Fruit fly (Drosophila melanogaster): ENCODE measurements around the gene Sas10.
A peak's percentile ranks its signal among the peaks of the same experiment; 100 is the strongest.

Sas10 gene

dm6 chrX:5336722-5337121, 19.5 kb downstream of the Sas10 start (continued):
- peak; percentile 27 for TF ChIP-seq Abd-B (GFP tag; optimal IDR thresholded peaks at IDR 0.05)
- no peak for TF ChIP-seq CG4617 (GFP tag; optimal IDR thresholded peaks at IDR 0.05; ENCODE audit: borderline replicate concordance)
- no peak for TF ChIP-seq CG14860 (GFP tag; IDR thresholded peaks at IDR 0.05; ENCODE audit: partially characterized antibody)
- no peak for TF ChIP-seq Mad (GFP tag; optimal IDR thresholded peaks at IDR 0.05)
- peak; percentile 54 for TF ChIP-seq caup (GFP tag; optimal IDR thresholded peaks at IDR 0.05; ENCODE audit: severe bottlenecking)
- TF ChIP-seq CG15514 (GFP tag; optimal IDR thresholded peaks at IDR 0.05) = peak; percentile 27
- TF ChIP-seq cwo (GFP tag; optimal IDR thresholded peaks at IDR 0.05) = peak; percentile 56
- TF ChIP-seq onecut (GFP tag; IDR thresholded peaks at IDR 0.05) = 0 out of 2 replicates have a peak, but pooled peaks have one; percentile 27
- no peak for TF ChIP-seq sqz (GFP tag; optimal IDR thresholded peaks at IDR 0.05)
- TF ChIP-seq CTCF (GFP tag; optimal IDR thresholded peaks at IDR 0.05) = no peak
- TF ChIP-seq ATbp (GFP tag; optimal IDR thresholded peaks at IDR 0.05) = peak; percentile 37
- no peak for TF ChIP-seq HmgD (GFP tag; optimal IDR thresholded peaks at IDR 0.05)
- TF ChIP-seq D (optimal IDR thresholded peaks at IDR 0.05) = no peak
- TF ChIP-seq D (GFP tag; optimal IDR thresholded peaks at IDR 0.05) = no peak
- TF ChIP-seq CG15073 (GFP tag; optimal IDR thresholded peaks at IDR 0.05) = no peak
- TF ChIP-seq sens-2 (GFP tag; IDR thresholded peaks at IDR 0.05) = no peak
- no peak for TF ChIP-seq pnt (GFP tag; optimal IDR thresholded peaks at IDR 0.05)
- 0 out of 2 replicates have a peak, but pooled peaks have one; percentile 14 for TF ChIP-seq CG11696 (GFP tag; IDR thresholded peaks at IDR 0.05)
- TF ChIP-seq chn (GFP tag; optimal IDR thresholded peaks at IDR 0.05) = no peak
- no peak for TF ChIP-seq Eip74EF (GFP tag; optimal IDR thresholded peaks at IDR 0.05)
- TF ChIP-seq Hmx (GFP tag; optimal IDR thresholded peaks at IDR 0.05) = no peak
- TF ChIP-seq schlank (tag; optimal IDR thresholded peaks at IDR 0.05) = peak; percentile 37
- TF ChIP-seq slp2 (GFP tag; optimal IDR thresholded peaks at IDR 0.05) = no peak
- no peak for TF ChIP-seq CG10565 (GFP tag; optimal IDR thresholded peaks at IDR 0.05)
- peak; percentile 7 for TF ChIP-seq CG4854 (GFP tag; optimal IDR thresholded peaks at IDR 0.05)
- TF ChIP-seq dati (GFP tag; IDR thresholded peaks at IDR 0.05) = no peak
- no peak for TF ChIP-seq CG8281 (tag; optimal IDR thresholded peaks at IDR 0.05)
- TF ChIP-seq ssp (GFP tag; IDR thresholded peaks at IDR 0.05) = no peak
- peak; percentile 59 for TF ChIP-seq Dek (tag; optimal IDR thresholded peaks at IDR 0.05)
- TF ChIP-seq tna (GFP tag; IDR thresholded peaks at IDR 0.05; ENCODE audit: partially characterized antibody) = no peak
- no peak for TF ChIP-seq Rx (GFP tag; IDR thresholded peaks at IDR 0.05)
- TF ChIP-seq Side (GFP tag; optimal IDR thresholded peaks at IDR 0.05) = no peak
- no peak for TF ChIP-seq Ravus (GFP tag; IDR thresholded peaks at IDR 0.05)
- TF ChIP-seq mirr (GFP tag; optimal IDR thresholded peaks at IDR 0.05) = peak; percentile 30
- peak; percentile 79 for TF ChIP-seq CG2678 (tag; optimal IDR thresholded peaks at IDR 0.05)
- no peak for TF ChIP-seq ERR (GFP tag; optimal IDR thresholded peaks at IDR 0.05)
- peak; percentile 24 for TF ChIP-seq exex (tag; optimal IDR thresholded peaks at IDR 0.05)
- no peak for TF ChIP-seq CG8089 (GFP tag; optimal IDR thresholded peaks at IDR 0.05)
- TF ChIP-seq tin (GFP tag; optimal IDR thresholded peaks at IDR 0.05) = no peak
- peak; percentile 20 for TF ChIP-seq CG2712 (tag; optimal IDR thresholded peaks at IDR 0.05)
- TF ChIP-seq B-H1 (GFP tag; IDR thresholded peaks at IDR 0.05) = no peak
- peak; percentile 22; the same call in 1 of the 2 replicates for TF ChIP-seq Ptx1 (GFP tag; IDR thresholded peaks at IDR 0.05)
- TF ChIP-seq Chrac-16 (GFP tag; optimal IDR thresholded peaks at IDR 0.05) = no peak
- no peak for TF ChIP-seq CG2202 (tag; optimal IDR thresholded peaks at IDR 0.05)
- no peak for TF ChIP-seq CG18764 (GFP tag; optimal IDR thresholded peaks at IDR 0.05)
- TF ChIP-seq Gug (GFP tag; IDR thresholded peaks at IDR 0.05) = no peak; the same call in 3 of the 4 replicates
- TF ChIP-seq CG11723 (GFP tag; optimal IDR thresholded peaks at IDR 0.05) = no peak
- TF ChIP-seq wor (GFP tag; IDR thresholded peaks at IDR 0.05) = no peak
- TF ChIP-seq CG7357 (GFP tag; IDR thresholded peaks at IDR 0.05) = no peak
- peak; percentile 5 for TF ChIP-seq Blimp-1 (GFP tag; optimal IDR thresholded peaks at IDR 0.05)
- TF ChIP-seq cad (GFP tag; optimal IDR thresholded peaks at IDR 0.05) = no peak
- no peak for TF ChIP-seq br (optimal IDR thresholded peaks at IDR 0.05)
- no peak for TF ChIP-seq CG4282 (GFP tag; optimal IDR thresholded peaks at IDR 0.05)

Data from whole organism, embryonic.